Fruit fly (Drosophila melanogaster): ENCODE data around the gene CG32856.
A peak's percentile ranks its signal among the peaks of the same experiment; 100 is the strongest.

Gene CG32856

dm6 chr3R:15972979-15973486 is 7.9 kb upstream of the CG32856 start, which contains the start of gene Hel89B (continued):
- TF ChIP-seq CG2120 (GFP tag; optimal IDR thresholded peaks at IDR 0.05) (peak; percentile 83), Rx (GFP tag; IDR thresholded peaks at IDR 0.05) (no peak), kah (GFP tag; optimal IDR thresholded peaks at IDR 0.05) (no peak), CG3065 (GFP tag; optimal IDR thresholded peaks at IDR 0.05) (no peak), sug (tag; optimal IDR thresholded peaks at IDR 0.05) (peak; percentile 69), CG7839 (tag; optimal IDR thresholded peaks at IDR 0.05) (peak; percentile 53), nom (GFP tag; optimal IDR thresholded peaks at IDR 0.05) (no peak), sens (GFP tag) (peak; percentile 95), her (GFP tag; optimal IDR thresholded peaks at IDR 0.05) (no peak), Dip2 (GFP tag; IDR thresholded peaks at IDR 0.05) (no peak), HmgZ (tag; optimal IDR thresholded peaks at IDR 0.05) (peak; percentile 65), CG15601 (tag; optimal IDR thresholded peaks at IDR 0.05) (peak; percentile 46), CG14710 (tag; optimal IDR thresholded peaks at IDR 0.05) (peak; percentile 90), Stat92E (GFP tag; optimal IDR thresholded peaks at IDR 0.05) (no peak), CG4424 (GFP tag; optimal IDR thresholded peaks at IDR 0.05) (peak; percentile 48), croc (GFP tag; conservative IDR thresholded peaks at IDR 0.05) (peak; percentile 33; the same call in 2 of the 3 replicates), sisA (GFP tag; IDR thresholded peaks at IDR 0.05) (no peak), fd64A (GFP tag; optimal IDR thresholded peaks at IDR 0.05) (no peak), CG12659 (GFP tag; optimal IDR thresholded peaks at IDR 0.05) (peak; percentile 84), inv (GFP tag; IDR thresholded peaks at IDR 0.05; ENCODE audit: partially characterized antibody) (no peak), danr (GFP tag; IDR thresholded peaks at IDR 0.05) (no peak), Myb (GFP tag; optimal IDR thresholded peaks at IDR 0.05) (peak; percentile 54), abd-A (tag; optimal IDR thresholded peaks at IDR 0.05) (no peak), kni (GFP tag; optimal IDR thresholded peaks at IDR 0.05) (no peak), prd (optimal IDR thresholded peaks at IDR 0.05) (no peak), prd (GFP tag; IDR thresholded peaks at IDR 0.05) (no peak), CG8944 (GFP tag; optimal IDR thresholded peaks at IDR 0.05) (peak; percentile 76), CoRest (tag; optimal IDR thresholded peaks at IDR 0.05) (peak; percentile 83), tna (GFP tag; IDR thresholded peaks at IDR 0.05; ENCODE audit: partially characterized antibody) (no peak), CG10147 (GFP tag; optimal IDR thresholded peaks at IDR 0.05) (peak; percentile 13), CG10565 (GFP tag; optimal IDR thresholded peaks at IDR 0.05) (peak; percentile 6), CG17328 (GFP tag; IDR thresholded peaks at IDR 0.05) (no peak), B-H2 (GFP tag; optimal IDR thresholded peaks at IDR 0.05) (peak; percentile 66), CG18262 (tag; optimal IDR thresholded peaks at IDR 0.05) (peak; percentile 45), D19A (tag; optimal IDR thresholded peaks at IDR 0.05) (no peak), Blimp-1 (GFP tag; optimal IDR thresholded peaks at IDR 0.05) (peak; percentile 47), ash1 (GFP tag; optimal IDR thresholded peaks at IDR 0.05) (no peak), Rfx (GFP tag; IDR thresholded peaks at IDR 0.05) (no peak), nmo (GFP tag; optimal IDR thresholded peaks at IDR 0.05) (peak; percentile 90), CG6765 (GFP tag; optimal IDR thresholded peaks at IDR 0.05) (no peak), sim (GFP tag; IDR thresholded peaks at IDR 0.05) (no peak), CG17568 (GFP tag; optimal IDR thresholded peaks at IDR 0.05) (no peak), gem (tag; optimal IDR thresholded peaks at IDR 0.05) (peak; percentile 84), stwl (tag; optimal IDR thresholded peaks at IDR 0.05) (peak; percentile 41), scrt (GFP tag; optimal IDR thresholded peaks at IDR 0.05) (no peak), CG12769 (tag; optimal IDR thresholded peaks at IDR 0.05) (peak; percentile 39), CG11093 (GFP tag; IDR thresholded peaks at IDR 0.05) (no peak; the same call in 2 of the 3 replicates), Xbp1 (GFP tag; optimal IDR thresholded peaks at IDR 0.05) (peak; percentile 80), lola (GFP tag; optimal IDR thresholded peaks at IDR 0.05) (peak in 2 of 3 experiments; percentile 57 to 99), CG9797 (GFP tag; optimal IDR thresholded peaks at IDR 0.05) (peak; percentile 90)

Measured in whole organism, embryonic.